Fruit fly (Drosophila melanogaster) whole organism, prepupa: ENCODE measurements around the gene ATPsyngamma.
A peak's percentile ranks its signal among the peaks of the same experiment; 100 is the strongest.

Experiments used
- CG10669 ChIP-seq: fragments of 200-800 bp; sonication (Bioruptor generic); optimal IDR thresholded peaks from 3 replicates; lab custom pipeline; 2018; ENCODE audit warnings: missing biosample characterization, mild to moderate bottlenecking, missing genetic modification characterization, moderate library complexity
- CG11294 ChIP-seq: fragments of 200-800 bp; sonication (Bioruptor generic); IDR thresholded peaks from 2 replicates; pipeline ENCODE4 v1.3.6; 2022; ENCODE audit warnings: missing biosample characterization, missing genetic modification characterization
- CG11762 ChIP-seq: fragments of 200-800 bp; sonication (Bioruptor generic); optimal IDR thresholded peaks from 3 replicates; lab custom pipeline; 2016; ENCODE audit warnings: missing biosample characterization, missing genetic modification characterization; ENCODE audit not compliant: insufficient read depth
- CG15336 ChIP-seq: fragments of 200-800 bp; sonication (Bioruptor generic); IDR thresholded peaks from 2 replicates; pipeline ENCODE4 v1.3.6; 2022; ENCODE audit warnings: missing biosample characterization, missing genetic modification characterization
- CG1621 ChIP-seq: fragments of 200-800 bp; sonication (Bioruptor generic); optimal IDR thresholded peaks from 3 replicates; lab custom pipeline; 2018; ENCODE audit warnings: missing biosample characterization, mild to moderate bottlenecking, missing genetic modification characterization
- CG16779 ChIP-seq: fragments of 200-800 bp; sonication (Bioruptor generic); optimal IDR thresholded peaks from 3 replicates; lab custom pipeline; 2017; ENCODE audit warnings: missing biosample characterization, mild to moderate bottlenecking, missing genetic modification characterization
- CG3032 ChIP-seq: fragments of 200-800 bp; optimal IDR thresholded peaks from 2 replicates; lab custom pipeline; 2019; ENCODE audit warnings: missing biosample characterization, mild to moderate bottlenecking, missing genetic modification characterization, moderate library complexity
- CG32006 ChIP-seq: fragments of 200-800 bp; sonication (Bioruptor generic); optimal IDR thresholded peaks from 3 replicates; lab custom pipeline; 2017; ENCODE audit warnings: missing biosample characterization, mild to moderate bottlenecking, missing genetic modification characterization
- CG3919 ChIP-seq: fragments of 200-800 bp; sonication (Bioruptor generic); optimal IDR thresholded peaks from 3 replicates; lab custom pipeline; 2016; ENCODE audit warnings: missing biosample characterization, missing genetic modification characterization
- CG6163 ChIP-seq: fragments of 200-800 bp; sonication (Bioruptor generic); IDR thresholded peaks from 3 replicates; pipeline ENCODE4 v1.3.6; 2022; ENCODE audit warnings: missing biosample characterization, missing genetic modification characterization
- CG6808 ChIP-seq: fragments of 200-800 bp; sonication (Bioruptor generic); optimal IDR thresholded peaks from 3 replicates; lab custom pipeline; 2017; ENCODE audit warnings: missing biosample characterization, missing genetic modification characterization, mild to moderate bottlenecking, moderate library complexity, missing genetic modification reagents
- CG6854 ChIP-seq: fragments of 200-800 bp; sonication (Bioruptor generic); optimal IDR thresholded peaks from 2 replicates; lab custom pipeline; 2017; ENCODE audit warnings: missing biosample characterization, mild to moderate bottlenecking, missing genetic modification characterization
- CG8119 ChIP-seq: fragments of 200-800 bp; sonication (Bioruptor generic); IDR thresholded peaks from 3 replicates; pipeline ENCODE4 v1.3.6; 2022; ENCODE audit warnings: missing biosample characterization, missing genetic modification characterization
- CG8632 ChIP-seq: fragments of 200-800 bp; sonication (Bioruptor generic); optimal IDR thresholded peaks from 3 replicates; lab custom pipeline; 2016; ENCODE audit warnings: missing biosample characterization, missing genetic modification characterization
- CG9139 ChIP-seq: fragments of 200-800 bp; sonication (Bioruptor generic); optimal IDR thresholded peaks from 3 replicates; lab custom pipeline; 2017; ENCODE audit warnings: missing biosample characterization, mild to moderate bottlenecking, missing genetic modification characterization
- Eip75B ChIP-seq: fragments of 200-800 bp; sonication (Bioruptor generic); optimal IDR thresholded peaks from 3 replicates; lab custom pipeline; 2016; ENCODE audit warnings: missing biosample characterization, missing genetic modification characterization
- Eip78C ChIP-seq: fragments of 200-800 bp; sonication (Bioruptor generic); peaks from one replicate; lab custom pipeline; 2016; ENCODE audit warnings: missing biosample characterization, missing genetic modification characterization
- Eip93F ChIP-seq: fragments of 200-800 bp; sonication (Bioruptor generic); optimal IDR thresholded peaks from 2 replicates; lab custom pipeline; 2016; ENCODE audit warnings: missing biosample characterization, mild to moderate bottlenecking, missing genetic modification characterization
- Ets21C ChIP-seq: fragments of 200-800 bp; sonication (Bioruptor generic); optimal IDR thresholded peaks from 3 replicates; lab custom pipeline; 2016; ENCODE audit warnings: missing biosample characterization, missing genetic modification characterization
- Hr39 ChIP-seq: fragments of 200-800 bp; sonication (Bioruptor generic); optimal IDR thresholded peaks from 2 replicates; lab custom pipeline; 2016; ENCODE audit warnings: missing biosample characterization, missing genetic modification characterization
- Hr4 ChIP-seq: fragments of 200-800 bp; sonication (Bioruptor generic); optimal IDR thresholded peaks from 3 replicates; lab custom pipeline; 2016; ENCODE audit warnings: missing biosample characterization, missing genetic modification characterization
- Met ChIP-seq: fragments of 200-800 bp; sonication (Bioruptor generic); optimal IDR thresholded peaks from 3 replicates; lab custom pipeline; 2016; ENCODE audit warnings: missing biosample characterization, missing genetic modification characterization
- OdsH ChIP-seq: fragments of 200-800 bp; sonication (Bioruptor generic); optimal IDR thresholded peaks from 3 replicates; lab custom pipeline; 2016; ENCODE audit warnings: missing biosample characterization, missing genetic modification characterization
- Sox102F ChIP-seq: fragments of 200-800 bp; sonication (Bioruptor generic); optimal IDR thresholded peaks from 2 replicates; lab custom pipeline; 2016; ENCODE audit warnings: missing biosample characterization, mild to moderate bottlenecking, missing genetic modification characterization
- dsx ChIP-seq: fragments of 200-800 bp; optimal IDR thresholded peaks from 3 replicates; lab custom pipeline; 2019; ENCODE audit warnings: missing biosample characterization, mild to moderate bottlenecking, missing genetic modification characterization, moderate library complexity; ENCODE audit not compliant: poor library complexity, severe bottlenecking
- eg ChIP-seq: fragments of 200-800 bp; sonication (Bioruptor generic); IDR thresholded peaks from 3 replicates; pipeline ENCODE4 v1.3.6; 2022; ENCODE audit warnings: missing biosample characterization, missing genetic modification characterization
- fd85E ChIP-seq: fragments of 200-800 bp; sonication (Bioruptor generic); optimal IDR thresholded peaks from 3 replicates; lab custom pipeline; 2016; ENCODE audit warnings: missing biosample characterization, missing genetic modification characterization
- fkh ChIP-seq: fragments of 200-800 bp; sonication (Bioruptor generic); optimal IDR thresholded peaks from 3 replicates; lab custom pipeline; 2017; ENCODE audit warnings: missing biosample characterization, mild to moderate bottlenecking, missing genetic modification characterization, moderate library complexity
- pdm3 ChIP-seq: fragments of 200-800 bp; sonication (Bioruptor generic); optimal IDR thresholded peaks from 3 replicates; lab custom pipeline; 2016; ENCODE audit warnings: missing biosample characterization, missing genetic modification characterization
- ss ChIP-seq, 2 experiments: fragments of 200-800 bp; sonication (Bioruptor generic); optimal IDR thresholded peaks; 2 replicates in 1 of 2; 3 replicates in 1 of 2; lab custom pipeline; 2017 to 2018; ENCODE audit warnings: mild to moderate bottlenecking in 2 of 2, missing biosample characterization in 2 of 2, missing genetic modification characterization in 2 of 2, moderate library complexity in 1 of 2
- svp ChIP-seq: fragments of 200-800 bp; sonication (Bioruptor generic); peaks from one replicate; lab custom pipeline; 2016; ENCODE audit warnings: missing biosample characterization, missing genetic modification characterization
- vri ChIP-seq: fragments of 200-800 bp; sonication (Bioruptor generic); optimal IDR thresholded peaks from 3 replicates; lab custom pipeline; 2016; ENCODE audit warnings: missing biosample characterization, mild to moderate bottlenecking, missing genetic modification characterization

The ATPsyngamma gene

dm6 chr3R:29771645-29772089, 22.7 kb upstream of the ATPsyngamma start:
- TF ChIP-seq CG16779 (tag; lab: Kevin White, UChicago) (peak; percentile 25), eg (GFP tag; lab: Robert Waterston, UW) (peak; percentile 44; the same call in 1 of the 3 replicates), CG8119 (peak; percentile 27; the same call in 1 of the 3 replicates), CG11762 (GFP tag; lab: Kevin White, UChicago) (no peak), vri (GFP tag; lab: Kevin White, UChicago) (peak; percentile 67), CG15336 (GFP tag; lab: Robert Waterston, UW) (peak; percentile 18; the same call in 1 of the 2 replicates), fkh (peak; percentile 97), Hr39 (no peak), ss (GFP tag; optimal IDR thresholded peaks at IDR 0.05; lab: Kevin White, UChicago) (peak in 1 of 2 experiments; percentile 46), dsx (GFP tag; lab: Kevin White, UChicago) (peak; percentile 17)

dm6 chr3R:29770930-29771329, 22.0 kb upstream of the ATPsyngamma start:
- 0 out of 3 replicates have a peak, but pooled peaks have one; percentile 6 for TF ChIP-seq CG6163
- TF ChIP-seq pdm3, result no peak

- peak; percentile 9 for TF ChIP-seq CG3919
- TF ChIP-seq svp, result no peak
- TF ChIP-seq CG9139, result no peak
These were observed 18.3 kb upstream of the ATPsyngamma start for dm6 chr3R:29767236-29767635.

dm6 chr3R:29765267-29766095, 16.5 kb upstream of the ATPsyngamma start, which contains the start of gene kay:
Gene kay, plus strand, starts transcription at chr3R:29765995.
- TF ChIP-seq vri (GFP tag; lab: Kevin White, UChicago), result peak; percentile 23
- no peak for TF ChIP-seq OdsH (GFP tag; lab: Kevin White, UChicago)
- TF ChIP-seq CG8632 (GFP tag; lab: Kevin White, UChicago), result no peak
- peak; percentile 55 for TF ChIP-seq CG6854 (GFP tag; lab: Kevin White, UChicago)
- TF ChIP-seq Eip93F, result peak; percentile 47
- TF ChIP-seq Ets21C (GFP tag; lab: Kevin White, UChicago), result no peak
- TF ChIP-seq CG10669, result peak; percentile 11
- TF ChIP-seq svp, result peak; percentile 48
- no peak for TF ChIP-seq CG32006
- TF ChIP-seq dsx (GFP tag; lab: Kevin White, UChicago), result no peak
- 0 out of 3 replicates have a peak, but pooled peaks have one; percentile 33 for TF ChIP-seq CG6163
- peak in 1 of 2 experiments; percentile 31 for TF ChIP-seq ss (GFP tag; optimal IDR thresholded peaks at IDR 0.05; lab: Kevin White, UChicago)
- no peak for TF ChIP-seq Eip75B
- peak; percentile 18 for TF ChIP-seq CG3919
- TF ChIP-seq eg (GFP tag; lab: Robert Waterston, UW), result peak; percentile 33; the same call in 2 of the 3 replicates
- no peak for TF ChIP-seq CG15336 (GFP tag; lab: Robert Waterston, UW)
- TF ChIP-seq Met (GFP tag; lab: Kevin White, UChicago), result peak; percentile 26
- no peak for TF ChIP-seq Hr39
- TF ChIP-seq CG1621, result no peak
- TF ChIP-seq Sox102F (GFP tag; lab: Kevin White, UChicago), result peak; percentile 25
- TF ChIP-seq CG6808 (GFP tag; lab: Kevin White, UChicago), result peak; percentile 11
- peak; percentile 54 for TF ChIP-seq Eip78C (GFP tag; lab: Kevin White, UChicago)
- TF ChIP-seq, all 60 proteins: peak for 13

- TF ChIP-seq Hr4 (GFP tag; lab: Kevin White, UChicago) (no peak), ss (GFP tag; optimal IDR thresholded peaks at IDR 0.05; lab: Kevin White, UChicago) (peak in 1 of 2 experiments; percentile 39), Eip93F (no peak), Eip78C (GFP tag; lab: Kevin White, UChicago) (peak; percentile 56), Sox102F (GFP tag; lab: Kevin White, UChicago) (no peak), fd85E (GFP tag; lab: Kevin White, UChicago) (no peak), CG11294 (GFP tag; lab: Robert Waterston, UW) (no peak), Hr39 (no peak), CG3032 (no peak)
- TF ChIP-seq, all 60 proteins: peak for 2
These were observed 15.5 kb upstream of the ATPsyngamma start for dm6 chr3R:29764249-29765042.
